Worm (Caenorhabditis elegans) whole organism, mixed stage, embryonic: ENCODE measurements around the gene ucr-1.

Experiments used
- M03D4.4 ChIP-seq: sonication (generic microtip); optimal IDR thresholded peaks from 2 replicates; lab custom pipeline; 2017; ENCODE audit warnings: mild to moderate bottlenecking, missing genetic modification characterization, missing compliant biosample characterization
- bed-3 ChIP-seq: fragments of 200-800 bp; sonication (Bioruptor generic); optimal IDR thresholded peaks from 3 replicates; lab custom pipeline; 2018; ENCODE audit warnings: mild to moderate bottlenecking, missing genetic modification characterization, moderate library complexity, missing compliant biosample characterization
- blmp-1 ChIP-seq: fragments of 150-350 bp; optimal IDR thresholded peaks from 2 replicates; lab custom pipeline; 2014; ENCODE audit warnings: missing biosample characterization, missing genetic modification characterization
- ceh-39 ChIP-seq: fragments of 150-350 bp; optimal IDR thresholded peaks from 2 replicates; lab custom pipeline; 2014; ENCODE audit warnings: missing biosample characterization, missing genetic modification characterization
- ceh-43 ChIP-seq: fragments of 200-800 bp; sonication (Bioruptor generic); optimal IDR thresholded peaks from 2 replicates; lab custom pipeline; 2018; ENCODE audit warnings: mild to moderate bottlenecking, missing genetic modification characterization, moderate library complexity, missing compliant biosample characterization
- ceh-83 ChIP-seq: fragments of 200-800 bp; sonication (Bioruptor generic); optimal IDR thresholded peaks from 2 replicates; lab custom pipeline; 2018; ENCODE audit warnings: mild to moderate bottlenecking, missing genetic modification characterization, missing compliant biosample characterization
- ces-1 ChIP-seq: fragments of 150-350 bp; optimal IDR thresholded peaks from 2 replicates; lab custom pipeline; 2014; ENCODE audit warnings: missing biosample characterization, missing genetic modification reagents, missing genetic modification characterization
- cnd-1 ChIP-seq: fragments of 200-800 bp; sonication (Bioruptor generic); optimal IDR thresholded peaks from 2 replicates; lab custom pipeline; 2018; ENCODE audit warnings: mild to moderate bottlenecking, missing genetic modification characterization, missing compliant biosample characterization
- drap-1 ChIP-seq: fragments of 200-800 bp; sonication (Bioruptor generic); optimal IDR thresholded peaks from 3 replicates; lab custom pipeline; 2018; ENCODE audit warnings: mild to moderate bottlenecking, missing genetic modification characterization, missing compliant biosample characterization
- elt-1 ChIP-seq: sonication (generic microtip); optimal IDR thresholded peaks from 2 replicates; lab custom pipeline; 2017; ENCODE audit warnings: missing genetic modification characterization, mild to moderate bottlenecking, missing compliant biosample characterization, antibody characterized with exemption, moderate library complexity, borderline replicate concordance; ENCODE audit not compliant: insufficient read depth
- elt-3 ChIP-seq: fragments of 150-350 bp; optimal IDR thresholded peaks from 2 replicates; lab custom pipeline; 2014; ENCODE audit warnings: missing biosample characterization, missing genetic modification characterization
- flh-1 ChIP-seq: fragments of 200-800 bp; sonication (Bioruptor generic); optimal IDR thresholded peaks from 2 replicates; lab custom pipeline; 2018; ENCODE audit warnings: mild to moderate bottlenecking, missing genetic modification characterization, moderate library complexity, missing compliant biosample characterization
- ham-2 ChIP-seq: fragments of 200-800 bp; sonication (Bioruptor generic); optimal IDR thresholded peaks from 2 replicates; lab custom pipeline; 2018; ENCODE audit warnings: mild to moderate bottlenecking, missing genetic modification characterization, missing compliant biosample characterization
- hlh-1 ChIP-seq: fragments of 150-350 bp; optimal IDR thresholded peaks from 2 replicates; lab custom pipeline; 2014; ENCODE audit warnings: missing biosample characterization, missing genetic modification reagents, missing genetic modification characterization
- lin-13 ChIP-seq: fragments of 150-350 bp; optimal IDR thresholded peaks from 2 replicates; lab custom pipeline; 2014; ENCODE audit warnings: missing biosample characterization, missing genetic modification characterization
- lin-32 ChIP-seq: fragments of 200-800 bp; sonication (Bioruptor generic); optimal IDR thresholded peaks from 2 replicates; lab custom pipeline; 2018; ENCODE audit warnings: mild to moderate bottlenecking, missing genetic modification characterization, missing compliant biosample characterization
- lsy-2 ChIP-seq: fragments of 150-350 bp; optimal IDR thresholded peaks from 2 replicates; lab custom pipeline; 2014; ENCODE audit warnings: missing biosample characterization, missing genetic modification characterization
- mab-5 ChIP-seq: fragments of 150-350 bp; optimal IDR thresholded peaks from 2 replicates; lab custom pipeline; 2014; ENCODE audit warnings: missing biosample characterization, missing genetic modification characterization
- mep-1 ChIP-seq: fragments of 150-350 bp; optimal IDR thresholded peaks from 2 replicates; lab custom pipeline; 2017; ENCODE audit warnings: missing biosample characterization, missing genetic modification reagents, missing genetic modification characterization, inconsistent platforms
- mls-2 ChIP-seq: sonication (generic microtip); optimal IDR thresholded peaks from 2 replicates; lab custom pipeline; 2016; ENCODE audit warnings: mild to moderate bottlenecking, missing genetic modification characterization, moderate library complexity, missing compliant biosample characterization
- nhr-12 ChIP-seq: fragments of 150-350 bp; optimal IDR thresholded peaks from 2 replicates; lab custom pipeline; 2014; ENCODE audit warnings: missing biosample characterization, missing genetic modification characterization
- nhr-2 ChIP-seq: fragments of 150-350 bp; optimal IDR thresholded peaks from 2 replicates; lab custom pipeline; 2014; ENCODE audit warnings: missing biosample characterization, missing genetic modification characterization
- nhr-237 ChIP-seq: fragments of 150-350 bp; optimal IDR thresholded peaks from 2 replicates; lab custom pipeline; 2014; ENCODE audit warnings: missing biosample characterization, missing genetic modification characterization
- nhr-28 ChIP-seq: fragments of 150-350 bp; optimal IDR thresholded peaks from 2 replicates; lab custom pipeline; 2014; ENCODE audit warnings: missing biosample characterization, missing genetic modification characterization
- nhr-76 ChIP-seq: sonication (generic microtip); optimal IDR thresholded peaks from 2 replicates; lab custom pipeline; 2017; ENCODE audit warnings: missing biosample characterization, missing genetic modification characterization
- pha-4 ChIP-seq: fragments of 150-350 bp; optimal IDR thresholded peaks from 2 replicates; lab custom pipeline; 2018; ENCODE audit warnings: missing biosample characterization, missing genetic modification reagents, missing genetic modification characterization
- sem-2 ChIP-seq: fragments of 200-800 bp; sonication (Bioruptor generic); optimal IDR thresholded peaks from 2 replicates; lab custom pipeline; 2018; ENCODE audit warnings: mild to moderate bottlenecking, missing genetic modification characterization, missing compliant biosample characterization
- snpc-4 ChIP-seq: fragments of 150-350 bp; optimal IDR thresholded peaks from 2 replicates; lab custom pipeline; 2014; ENCODE audit warnings: missing biosample characterization, missing genetic modification characterization
- sptf-1 ChIP-seq: sonication (generic microtip); optimal IDR thresholded peaks from 2 replicates; lab custom pipeline; 2017; ENCODE audit warnings: mild to moderate bottlenecking, missing genetic modification characterization, moderate library complexity, missing compliant biosample characterization
- tbx-8 ChIP-seq: fragments of 200-800 bp; sonication (Bioruptor generic); optimal IDR thresholded peaks from 2 replicates; lab custom pipeline; 2018; ENCODE audit warnings: mild to moderate bottlenecking, missing genetic modification characterization, moderate library complexity, missing compliant biosample characterization
- unc-120 ChIP-seq: sonication (generic microtip); optimal IDR thresholded peaks from 2 replicates; lab custom pipeline; 2017; ENCODE audit warnings: missing genetic modification characterization, missing compliant biosample characterization; ENCODE audit not compliant: poor library complexity, severe bottlenecking
- unc-39 ChIP-seq: fragments of 150-350 bp; optimal IDR thresholded peaks from 2 replicates; lab custom pipeline; 2014; ENCODE audit warnings: missing biosample characterization, missing genetic modification characterization
- unc-62 ChIP-seq: fragments of 150-350 bp; optimal IDR thresholded peaks from 2 replicates; lab custom pipeline; 2014; ENCODE audit warnings: missing biosample characterization, missing genetic modification reagents, missing genetic modification characterization
- zip-8 ChIP-seq: fragments of 150-350 bp; optimal IDR thresholded peaks from 2 replicates; lab custom pipeline; 2014; ENCODE audit warnings: missing biosample characterization, missing genetic modification characterization
- ztf-11 ChIP-seq: fragments of 150-350 bp; optimal IDR thresholded peaks from 2 replicates; lab custom pipeline; 2014; ENCODE audit warnings: missing biosample characterization, missing genetic modification characterization

ucr-1 gene

ce11 chrIII:5614648-5615047, 22.7 kb downstream of the ucr-1 start, which contains the start of gene basl-1:
Gene basl-1 (plus strand): TSS chrIII:5614948.
- TF ChIP-seq nhr-12 (tag; lab: Kevin White, UChicago) = no peak
- no peak for TF ChIP-seq unc-62
- no peak for TF ChIP-seq ceh-43 (GFP tag; lab: Kevin White, UChicago)
- no peak for TF ChIP-seq elt-1
- no peak for TF ChIP-seq nhr-237 (tag; lab: Kevin White, UChicago)
- TF ChIP-seq unc-120 (tag; lab: Kevin White, UChicago) = no peak
- no peak for TF ChIP-seq lin-32
- TF ChIP-seq blmp-1 (tag; lab: Kevin White, UChicago) = no peak
- no peak for TF ChIP-seq elt-3 (tag; lab: Kevin White, UChicago)
- TF ChIP-seq tbx-8 = no peak
- TF ChIP-seq snpc-4 (tag; lab: Kevin White, UChicago) = no peak
- TF ChIP-seq sptf-1 (tag; lab: Kevin White, UChicago) = no peak
- no peak for TF ChIP-seq zip-8
- TF ChIP-seq, all 35 proteins: peak for 0

- no peak for TF ChIP-seq bed-3 (GFP tag; lab: Kevin White, UChicago)
- TF ChIP-seq ham-2 (GFP tag; lab: Kevin White, UChicago) = no peak
- no peak for TF ChIP-seq M03D4.4
- TF ChIP-seq zip-8 = no peak
- no peak for TF ChIP-seq tbx-8
Observed at ce11 chrIII:5615675-5616074, 23.7 kb downstream of the ucr-1 start.

ce11 chrIII:5620186-5620585, 28.3 kb downstream of the ucr-1 start:
- TF ChIP-seq mep-1 (tag; lab: Kevin White, UChicago) = no peak
- TF ChIP-seq ceh-39 (tag; lab: Kevin White, UChicago) = no peak
- no peak for TF ChIP-seq zip-8
- no peak for TF ChIP-seq ces-1 (GFP tag; lab: Kevin White, UChicago)
- no peak for TF ChIP-seq mls-2 (tag; lab: Kevin White, UChicago)
- TF ChIP-seq unc-62 = no peak
- no peak for TF ChIP-seq ztf-11 (tag; lab: Kevin White, UChicago)
- TF ChIP-seq nhr-28 (tag; lab: Kevin White, UChicago) = no peak
- no peak for TF ChIP-seq elt-3 (tag; lab: Kevin White, UChicago)
- TF ChIP-seq nhr-12 (tag; lab: Kevin White, UChicago) = no peak
- no peak for TF ChIP-seq sem-2 (GFP tag; lab: Kevin White, UChicago)
- no peak for TF ChIP-seq ham-2 (GFP tag; lab: Kevin White, UChicago)
- TF ChIP-seq lsy-2 (tag; lab: Kevin White, UChicago) = no peak

- TF ChIP-seq mep-1 (tag; lab: Kevin White, UChicago) = no peak
- no peak for TF ChIP-seq nhr-28 (tag; lab: Kevin White, UChicago)
- no peak for TF ChIP-seq ham-2 (GFP tag; lab: Kevin White, UChicago)
- no peak for TF ChIP-seq drap-1 (GFP tag; lab: Kevin White, UChicago)
- TF ChIP-seq unc-62 = peak; percentile 61
- TF ChIP-seq mls-2 (tag; lab: Kevin White, UChicago) = peak; percentile 62
- TF ChIP-seq M03D4.4 = no peak
- peak; percentile 18 for TF ChIP-seq nhr-12 (tag; lab: Kevin White, UChicago)
- no peak for TF ChIP-seq flh-1 (GFP tag; lab: Kevin White, UChicago)
- TF ChIP-seq elt-3 (tag; lab: Kevin White, UChicago) = no peak
- TF ChIP-seq sptf-1 (tag; lab: Kevin White, UChicago) = no peak
- TF ChIP-seq nhr-76 (tag; lab: Kevin White, UChicago) = no peak
- TF ChIP-seq cnd-1 (tag; lab: Kevin White, UChicago) = no peak
- TF ChIP-seq bed-3 (GFP tag; lab: Kevin White, UChicago) = no peak
- TF ChIP-seq lsy-2 (tag; lab: Kevin White, UChicago) = peak; percentile 64
- TF ChIP-seq unc-39 (tag; lab: Kevin White, UChicago) = no peak
- TF ChIP-seq pha-4 (tag; lab: Kevin White, UChicago) = peak; percentile 71
- peak; percentile 71 for TF ChIP-seq ces-1 (GFP tag; lab: Kevin White, UChicago)
- no peak for TF ChIP-seq ztf-11 (tag; lab: Kevin White, UChicago)
- no peak for TF ChIP-seq mab-5 (tag; lab: Kevin White, UChicago)
- TF ChIP-seq blmp-1 (tag; lab: Kevin White, UChicago) = peak; percentile 21
- peak; percentile 20 for TF ChIP-seq hlh-1 (tag; lab: Kevin White, UChicago)
- TF ChIP-seq elt-1 = no peak
- peak; percentile 61 for TF ChIP-seq unc-120 (tag; lab: Kevin White, UChicago)
- TF ChIP-seq lin-13 (tag; lab: Kevin White, UChicago) = peak; percentile 26
- no peak for TF ChIP-seq sem-2 (GFP tag; lab: Kevin White, UChicago)
- TF ChIP-seq ceh-39 (tag; lab: Kevin White, UChicago) = no peak
- TF ChIP-seq lin-32 = no peak
- no peak for TF ChIP-seq nhr-237 (tag; lab: Kevin White, UChicago)
- TF ChIP-seq ceh-43 (GFP tag; lab: Kevin White, UChicago) = no peak
- TF ChIP-seq ceh-83 (GFP tag; lab: Kevin White, UChicago) = no peak
- TF ChIP-seq zip-8 = no peak
- TF ChIP-seq tbx-8 = no peak
- peak; percentile 99 for TF ChIP-seq nhr-2 (tag; lab: Kevin White, UChicago)
- no peak for TF ChIP-seq snpc-4 (tag; lab: Kevin White, UChicago)
Observed at ce11 chrIII:5621236-5621635, 29.3 kb downstream of the ucr-1 start.
